Worm (Caenorhabditis elegans) whole organism, young adult: ENCODE results near the gene slc-17.5.

Source experiments
- aptf-3 ChIP-seq: fragments of 200-800 bp; sonication (Bioruptor generic); IDR thresholded peaks from 2 replicates; pipeline ENCODE4 v1.3.6; 2022; ENCODE audit warnings: missing genetic modification characterization, missing compliant biosample characterization
- bed-2 ChIP-seq: fragments of 200-800 bp; sonication (Bioruptor generic); IDR thresholded peaks from 2 replicates; pipeline ENCODE4 v1.3.6; 2022; ENCODE audit warnings: missing genetic modification reagents, missing genetic modification characterization, missing compliant biosample characterization
- ccch-3 ChIP-seq: fragments of 200-800 bp; sonication (Bioruptor generic); optimal IDR thresholded peaks from 2 replicates; lab custom pipeline; 2018; ENCODE audit warnings: mild to moderate bottlenecking, missing genetic modification characterization, missing compliant biosample characterization
- egl-18 ChIP-seq: fragments of 200-800 bp; sonication (Bioruptor generic); IDR thresholded peaks from 2 replicates; pipeline ENCODE4 v1.3.6; 2022; ENCODE audit warnings: missing genetic modification reagents, missing genetic modification characterization, missing compliant biosample characterization
- ekl-4 ChIP-seq: fragments of 200-800 bp; sonication (Bioruptor generic); IDR thresholded peaks from 2 replicates; pipeline ENCODE4 v1.3.6; 2022; ENCODE audit warnings: missing genetic modification reagents, missing genetic modification characterization, missing compliant biosample characterization
- ets-4 ChIP-seq: fragments of 200-800 bp; sonication (Bioruptor generic); optimal IDR thresholded peaks from 2 replicates; lab custom pipeline; 2018; ENCODE audit warnings: mild to moderate bottlenecking, missing genetic modification characterization, missing compliant biosample characterization
- him-1 ChIP-seq: sonication (generic microtip); optimal IDR thresholded peaks from 2 replicates; lab custom pipeline; 2016; ENCODE audit warnings: missing genotype, missing genetic modification reagents, missing genetic modification characterization, missing compliant biosample characterization
- madf-6 ChIP-seq: fragments of 200-800 bp; sonication (Bioruptor generic); IDR thresholded peaks from 2 replicates; pipeline ENCODE4 v1.3.6; 2022; ENCODE audit warnings: missing genetic modification reagents, missing genetic modification characterization, missing compliant biosample characterization
- pha-4 ChIP-seq: fragments of 150-350 bp; sonication (generic microtip); optimal IDR thresholded peaks from 2 replicates; lab custom pipeline; 2014; ENCODE audit warnings: missing biosample characterization, missing genetic modification reagents, missing genetic modification characterization
- unc-130 ChIP-seq: sonication (generic microtip); optimal IDR thresholded peaks from 2 replicates; lab custom pipeline; 2016; ENCODE audit warnings: missing genetic modification reagents, missing genetic modification characterization, missing compliant biosample characterization
- unc-62 ChIP-seq: fragments of 150-350 bp; optimal IDR thresholded peaks from 2 replicates; lab custom pipeline; 2014; ENCODE audit warnings: missing biosample characterization, missing genetic modification reagents, missing genetic modification characterization

DNA sequence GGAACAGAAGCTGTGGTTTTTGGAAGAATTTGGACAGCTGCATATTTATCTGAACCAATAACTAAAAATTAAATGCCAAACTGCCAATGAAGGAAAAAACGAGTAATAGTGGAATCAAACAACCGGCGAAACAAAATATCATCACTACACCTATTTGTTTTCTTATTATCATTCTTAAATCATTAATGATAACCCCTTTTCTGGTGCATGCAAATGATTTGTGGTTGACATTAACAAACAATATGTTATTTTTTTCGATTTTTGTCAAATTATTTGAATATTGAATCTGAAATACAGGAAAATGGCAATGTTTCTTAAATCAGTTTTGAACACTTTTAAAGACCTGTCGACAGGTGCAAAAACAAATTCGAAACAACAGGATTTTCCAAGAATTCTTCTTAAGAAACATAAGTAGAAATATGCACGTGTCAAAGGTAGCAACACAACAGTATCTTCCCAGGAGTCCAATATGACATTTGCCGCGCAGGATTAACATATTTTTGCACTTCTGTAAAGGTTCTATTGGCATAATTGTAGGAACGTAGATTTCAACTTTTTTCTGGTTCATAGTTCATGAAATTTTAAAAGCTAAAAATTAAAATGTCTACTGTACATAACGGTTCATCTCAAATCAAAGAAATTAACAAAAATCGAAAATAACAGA lies 14.6 kb upstream of the slc-17.5 start, which contains the start of gene W02D7.5:
- TF ChIP-seq ets-4 (GFP tag; lab: Kevin White, UChicago): no peak
- TF ChIP-seq ccch-3 (GFP tag; lab: Kevin White, UChicago): no peak
- TF ChIP-seq unc-130 (GFP tag; lab: Kevin White, UChicago): no peak
- TF ChIP-seq bed-2 (GFP tag; lab: Robert Waterston, UW): no peak
- TF ChIP-seq egl-18 (GFP tag; lab: Robert Waterston, UW): no peak
- TF ChIP-seq madf-6 (GFP tag; lab: Robert Waterston, UW): no peak
- no peak for TF ChIP-seq unc-62 (GFP tag; lab: Kevin White, UChicago)
- TF ChIP-seq ekl-4: no peak
- TF ChIP-seq pha-4 (tag; lab: Kevin White, UChicago): no peak
- TF ChIP-seq him-1: no peak
- TF ChIP-seq aptf-3 (GFP tag; lab: Robert Waterston, UW): no peak
